Fruit fly (Drosophila melanogaster) whole organism, embryonic: ENCODE results near the gene Ppm1.
A peak's percentile ranks its signal among the peaks of the same experiment; 100 is the strongest.

ENCODE experiments used
- Asciz ChIP-seq: fragments of 200-800 bp; sonication (Bioruptor generic); optimal IDR thresholded peaks from 2 replicates; lab custom pipeline; 2017; ENCODE audit warnings: missing biosample characterization, mild to moderate bottlenecking, missing genetic modification characterization, missing genetic modification reagents
- Atf-2 ChIP-seq: fragments of 200-800 bp; sonication (Bioruptor generic); optimal IDR thresholded peaks from 2 replicates; lab custom pipeline; 2016; ENCODE audit warnings: missing biosample characterization, missing genetic modification characterization
- Atf3 ChIP-seq: fragments of 200-800 bp; sonication (Bioruptor generic); optimal IDR thresholded peaks from 3 replicates; lab custom pipeline; 2016; ENCODE audit warnings: missing biosample characterization, missing genetic modification characterization
- B-H1 ChIP-seq: fragments of 200-800 bp; sonication (Bioruptor generic); IDR thresholded peaks from 3 replicates; pipeline ENCODE4 v1.3.6; 2022; ENCODE audit warnings: missing biosample characterization, missing genetic modification characterization
- Bgb ChIP-seq: fragments of 200-800 bp; sonication (Bioruptor generic); IDR thresholded peaks from 2 replicates; pipeline ENCODE4 v1.3.6; 2022; ENCODE audit warnings: missing biosample characterization, missing genetic modification characterization; ENCODE audit not compliant: partially characterized antibody
- CG10209 ChIP-seq: fragments of 200-800 bp; sonication (Bioruptor generic); optimal IDR thresholded peaks from 3 replicates; lab custom pipeline; 2017; ENCODE audit warnings: missing biosample characterization, mild to moderate bottlenecking, missing genetic modification characterization, missing genetic modification reagents
- CG1602 ChIP-seq: fragments of 200-800 bp; sonication (Bioruptor generic); optimal IDR thresholded peaks from 3 replicates; lab custom pipeline; 2016; ENCODE audit warnings: missing biosample characterization, missing genetic modification characterization
- CG2875 ChIP-seq: fragments of 200-800 bp; sonication (Bioruptor generic); optimal IDR thresholded peaks from 2 replicates; lab custom pipeline; 2017; ENCODE audit warnings: missing biosample characterization, mild to moderate bottlenecking, missing genetic modification characterization, missing genetic modification reagents
- CG2889 ChIP-seq: fragments of 200-800 bp; sonication (Bioruptor generic); IDR thresholded peaks from 3 replicates; pipeline ENCODE4 v1.3.6; 2022; ENCODE audit warnings: missing biosample characterization, missing genetic modification characterization
- CG30431 ChIP-seq: fragments of 200-800 bp; sonication (Bioruptor generic); optimal IDR thresholded peaks from 2 replicates; lab custom pipeline; 2017; ENCODE audit warnings: missing biosample characterization, missing genetic modification characterization
- CG3407 ChIP-seq: fragments of 200-800 bp; sonication (Bioruptor generic); optimal IDR thresholded peaks from 2 replicates; lab custom pipeline; 2018; ENCODE audit warnings: missing biosample characterization, mild to moderate bottlenecking, missing genetic modification characterization
- CG5180 ChIP-seq: fragments of 200-800 bp; sonication (Bioruptor generic); optimal IDR thresholded peaks from 3 replicates; lab custom pipeline; 2017; ENCODE audit warnings: missing biosample characterization, missing genetic modification characterization, mild to moderate bottlenecking, moderate library complexity, missing genetic modification reagents
- CG6791 ChIP-seq: fragments of 200-800 bp; sonication (Bioruptor generic); IDR thresholded peaks from 3 replicates; pipeline ENCODE4 v1.3.6; 2022; ENCODE audit warnings: missing biosample characterization, missing genetic modification characterization; ENCODE audit not compliant: partially characterized antibody
- CG7963 ChIP-seq: fragments of 200-800 bp; sonication (Bioruptor generic); IDR thresholded peaks from 3 replicates; pipeline ENCODE4 v1.3.6; 2022; ENCODE audit warnings: missing biosample characterization, missing genetic modification characterization; ENCODE audit not compliant: partially characterized antibody
- CG7987 ChIP-seq: fragments of 200-800 bp; sonication (Bioruptor generic); optimal IDR thresholded peaks from 2 replicates; lab custom pipeline; 2018; ENCODE audit warnings: missing biosample characterization, mild to moderate bottlenecking, missing genetic modification characterization, moderate library complexity
- CG8388 ChIP-seq: fragments of 200-800 bp; sonication (Bioruptor generic); optimal IDR thresholded peaks from 2 replicates; lab custom pipeline; 2019; ENCODE audit warnings: missing biosample characterization, mild to moderate bottlenecking, missing genetic modification characterization, moderate library complexity
- CTCF ChIP-seq: fragments of 200-800 bp; sonication (Bioruptor generic); optimal IDR thresholded peaks from 2 replicates; lab custom pipeline; 2017; ENCODE audit warnings: missing biosample characterization, mild to moderate bottlenecking, missing genetic modification characterization, moderate library complexity
- CkIIα-i1 ChIP-seq: fragments of 200-800 bp; sonication (Bioruptor generic); IDR thresholded peaks from 2 replicates; pipeline ENCODE4 v1.3.6; 2022; ENCODE audit warnings: missing biosample characterization, missing genetic modification characterization
- D ChIP-seq, 2 experiments: fragments of 200-800 bp in 1 of 2; fragments of >200 bp in 1 of 2; sonication (Bioruptor generic) in 1 of 2; optimal IDR thresholded peaks; 2 replicates in 1 of 2; 3 replicates in 1 of 2; lab custom pipeline; 2017; ENCODE audit warnings: mild to moderate bottlenecking in 1 of 2, missing biosample characterization in 1 of 2, missing genetic modification characterization in 1 of 2, missing genetic modification reagents in 1 of 2
- Dip3 ChIP-seq: fragments of 200-800 bp; sonication (Bioruptor generic); optimal IDR thresholded peaks from 3 replicates; lab custom pipeline; 2016; ENCODE audit warnings: missing biosample characterization, missing genetic modification characterization
- Doc2 ChIP-seq: fragments of 200-800 bp; sonication (Bioruptor generic); IDR thresholded peaks from 2 replicates; pipeline ENCODE4 v1.3.6; 2022; ENCODE audit warnings: missing biosample characterization, missing genetic modification characterization
- Doc3 ChIP-seq: fragments of 200-800 bp; sonication (Bioruptor generic); IDR thresholded peaks from 3 replicates; pipeline ENCODE4 v1.3.6; 2022; ENCODE audit warnings: missing biosample characterization, missing genetic modification characterization; ENCODE audit not compliant: partially characterized antibody
- Fer3 ChIP-seq: fragments of 200-800 bp; sonication (Bioruptor generic); optimal IDR thresholded peaks from 2 replicates; lab custom pipeline; 2018; ENCODE audit warnings: missing biosample characterization, mild to moderate bottlenecking, missing genetic modification characterization, moderate library complexity
- GATAe ChIP-seq: fragments of 200-800 bp; sonication (Bioruptor generic); conservative IDR thresholded peaks from 2 replicates; pipeline ENCODE4 v1.3.6; 2022; ENCODE audit warnings: missing biosample characterization, missing genetic modification characterization
- Nf-YC ChIP-seq: fragments of 200-800 bp; optimal IDR thresholded peaks from 3 replicates; lab custom pipeline; 2019; ENCODE audit warnings: missing biosample characterization, mild to moderate bottlenecking, missing genetic modification characterization, moderate library complexity
- Oaz ChIP-seq: fragments of 200-800 bp; sonication (Bioruptor generic); IDR thresholded peaks from 2 replicates; pipeline ENCODE4 v1.3.6; 2022; ENCODE audit warnings: missing biosample characterization, missing genetic modification characterization
- Optix ChIP-seq: fragments of 200-800 bp; sonication (Bioruptor generic); IDR thresholded peaks from 3 replicates; pipeline ENCODE4 v1.3.6; 2022; ENCODE audit warnings: missing biosample characterization, missing genetic modification characterization
- Ravus ChIP-seq: fragments of 200-800 bp; sonication (Bioruptor generic); IDR thresholded peaks from 2 replicates; pipeline ENCODE4 v1.3.6; 2022; ENCODE audit warnings: missing biosample characterization, missing genetic modification characterization
- Sox102F ChIP-seq: fragments of 200-800 bp; sonication (Bioruptor generic); optimal IDR thresholded peaks from 2 replicates; lab custom pipeline; 2018; ENCODE audit warnings: missing biosample characterization, mild to moderate bottlenecking, missing genetic modification characterization, moderate library complexity
- Trl ChIP-seq, 3 experiments: fragments of >200 bp in 2 of 3; fragments of 200-800 bp in 1 of 3; sonication (Bioruptor generic) in 1 of 3; optimal IDR thresholded peaks; 2 replicates in 1 of 3; 3 replicates in 2 of 3; lab custom pipeline; 2016 to 2017; ENCODE audit warnings: missing biosample characterization in 1 of 3, missing genetic modification characterization in 1 of 3
- Vsx1 ChIP-seq: fragments of 200-800 bp; sonication (Bioruptor generic); optimal IDR thresholded peaks from 2 replicates; lab custom pipeline; 2017; ENCODE audit warnings: missing biosample characterization, mild to moderate bottlenecking, missing genetic modification characterization, missing genetic modification reagents
- bsh ChIP-seq, 2 experiments: fragments of 200-800 bp; sonication (Bioruptor generic); optimal IDR thresholded peaks; 2 replicates each; lab custom pipeline; 2017 to 2018; ENCODE audit warnings: mild to moderate bottlenecking in 2 of 2, missing biosample characterization in 2 of 2, missing genetic modification characterization in 2 of 2, moderate library complexity in 1 of 2
- danr ChIP-seq: fragments of 200-800 bp; sonication (Bioruptor generic); IDR thresholded peaks from 2 replicates; pipeline ENCODE4 v1.3.6; 2022; ENCODE audit warnings: missing biosample characterization, missing genetic modification characterization
- fru ChIP-seq: fragments of >200 bp; optimal IDR thresholded peaks from 2 replicates; lab custom pipeline; 2017
- gcm2 ChIP-seq: fragments of 200-800 bp; sonication (Bioruptor generic); optimal IDR thresholded peaks from 2 replicates; lab custom pipeline; 2016; ENCODE audit warnings: missing biosample characterization, missing genetic modification characterization
- lab ChIP-seq: fragments of 200-800 bp; sonication (Bioruptor generic); optimal IDR thresholded peaks from 3 replicates; lab custom pipeline; 2017; ENCODE audit warnings: missing biosample characterization, missing genetic modification characterization, mild to moderate bottlenecking, moderate library complexity, missing genetic modification reagents
- luna ChIP-seq: fragments of 200-800 bp; sonication (Bioruptor generic); optimal IDR thresholded peaks from 2 replicates; lab custom pipeline; 2016; ENCODE audit warnings: missing biosample characterization, missing genetic modification characterization
- nau ChIP-seq: fragments of 200-800 bp; sonication (Bioruptor generic); optimal IDR thresholded peaks from 3 replicates; lab custom pipeline; 2017; ENCODE audit warnings: missing biosample characterization, mild to moderate bottlenecking, missing genetic modification characterization, missing genetic modification reagents
- pho ChIP-seq: fragments of 200-800 bp; sonication (Bioruptor generic); optimal IDR thresholded peaks from 2 replicates; lab custom pipeline; 2016; ENCODE audit warnings: missing biosample characterization, missing genetic modification characterization
- pnt ChIP-seq: fragments of 200-800 bp; sonication (Bioruptor generic); optimal IDR thresholded peaks from 3 replicates; lab custom pipeline; 2016; ENCODE audit warnings: missing biosample characterization, missing genetic modification characterization
- sd ChIP-seq: fragments of 200-800 bp; sonication (Bioruptor generic); optimal IDR thresholded peaks from 3 replicates; lab custom pipeline; 2018; ENCODE audit warnings: missing biosample characterization, mild to moderate bottlenecking, missing genetic modification characterization, moderate library complexity
- sisA ChIP-seq: fragments of 200-800 bp; sonication (Bioruptor generic); IDR thresholded peaks from 2 replicates; pipeline ENCODE4 v1.3.6; 2022; ENCODE audit warnings: missing biosample characterization, missing genetic modification characterization
- slbo ChIP-seq: fragments of 200-800 bp; sonication (Bioruptor generic); IDR thresholded peaks from 2 replicates; pipeline ENCODE4 v1.3.6; 2022; ENCODE audit warnings: missing biosample characterization, missing genetic modification characterization
- ttk ChIP-seq: fragments of 200-800 bp; sonication (Bioruptor generic); IDR thresholded peaks from 2 replicates; pipeline ENCODE4 v2.1.2; 2022; ENCODE audit warnings: missing biosample characterization, missing genetic modification characterization
- vvl ChIP-seq: fragments of 200-800 bp; sonication (Bioruptor generic); IDR thresholded peaks from 2 replicates; pipeline ENCODE4 v1.3.6; 2022; ENCODE audit warnings: missing biosample characterization, missing genetic modification characterization
- wek ChIP-seq: fragments of 200-800 bp; sonication (Bioruptor generic); optimal IDR thresholded peaks from 3 replicates; lab custom pipeline; 2018; ENCODE audit warnings: missing biosample characterization, mild to moderate bottlenecking, missing genetic modification characterization, moderate library complexity
- wor ChIP-seq: fragments of 200-800 bp; sonication (Bioruptor generic); IDR thresholded peaks from 2 replicates; pipeline ENCODE4 v1.3.6; 2022; ENCODE audit warnings: missing biosample characterization, missing genetic modification characterization
- zen ChIP-seq: fragments of 200-800 bp; sonication (Bioruptor generic); optimal IDR thresholded peaks from 3 replicates; lab custom pipeline; 2018; ENCODE audit warnings: missing biosample characterization, mild to moderate bottlenecking, missing genetic modification characterization, moderate library complexity
- zen2 ChIP-seq: fragments of 200-800 bp; sonication (Bioruptor generic); IDR thresholded peaks from 3 replicates; pipeline ENCODE4 v1.3.6; 2022; ENCODE audit warnings: missing biosample characterization, missing genetic modification characterization; ENCODE audit not compliant: partially characterized antibody

The Ppm1 gene

DNA sequence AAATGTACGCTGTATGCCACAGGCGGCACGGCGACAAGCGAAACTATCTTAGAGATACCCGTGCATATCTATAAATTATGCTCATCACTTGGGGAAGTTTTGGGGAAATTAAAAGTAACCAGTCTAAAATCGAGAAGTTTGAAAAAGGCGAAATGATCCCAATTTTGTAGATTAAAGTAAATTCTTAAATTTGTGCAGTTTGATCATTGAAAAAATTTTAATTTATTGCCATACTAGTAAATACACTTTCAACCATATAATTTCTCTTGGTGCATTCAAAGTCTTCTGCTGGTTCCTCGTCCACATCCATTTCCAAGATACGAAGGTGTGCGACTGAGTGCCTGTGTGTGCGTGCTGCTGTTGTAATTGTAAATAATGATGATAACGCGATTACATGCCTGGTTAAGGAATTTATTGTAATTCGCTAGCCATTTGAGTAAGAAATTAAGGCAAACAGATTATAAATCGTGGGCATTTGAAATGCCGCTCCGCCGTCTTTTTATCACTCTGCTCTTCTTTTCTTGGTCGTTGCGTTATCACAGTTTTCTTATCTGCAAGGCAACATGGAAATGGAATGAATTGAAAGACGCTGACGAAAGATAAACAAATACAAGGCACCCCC, 34.4 kb downstream of the Ppm1 start (continued):
- TF ChIP-seq CG30431 (GFP tag; lab: Kevin White, UChicago) (peak; percentile 73), wor (GFP tag; lab: Robert Waterston, UW) (peak; percentile 85), Optix (GFP tag; lab: Robert Waterston, UW) (0 out of 3 replicates have a peak, but pooled peaks have one; percentile 48), pnt (GFP tag; lab: Kevin White, UChicago) (peak; percentile 89), Ravus (GFP tag; lab: Robert Waterston, UW) (no peak), D (optimal IDR thresholded peaks at IDR 0.05; lab: Kevin White, UChicago) (no peak), D (GFP tag; optimal IDR thresholded peaks at IDR 0.05; lab: Kevin White, UChicago) (peak; percentile 82), CG8388 (GFP tag; lab: Kevin White, UChicago) (peak; percentile 90), Bgb (GFP tag; lab: Robert Waterston, UW) (no peak), Doc2 (no peak), CG3407 (peak; percentile 83), Dip3 (peak; percentile 46), CG7987 (GFP tag; lab: Kevin White, UChicago) (peak; percentile 47), sd (peak; percentile 71), Atf3 (GFP tag; lab: Kevin White, UChicago) (peak; percentile 68), CG1602 (GFP tag; lab: Kevin White, UChicago) (peak; percentile 88), CTCF (GFP tag; lab: Kevin White, UChicago) (peak; percentile 44), bsh (GFP tag; optimal IDR thresholded peaks at IDR 0.05; lab: Kevin White, UChicago) (peak; percentile 40 to 93), CkIIα-i1 (GFP tag; lab: Robert Waterston, UW) (peak; percentile 48; the same call in 1 of the 2 replicates), danr (GFP tag; lab: Robert Waterston, UW) (peak; percentile 48; the same call in 1 of the 2 replicates), Asciz (GFP tag; lab: Kevin White, UChicago) (peak; percentile 89), Trl (optimal IDR thresholded peaks at IDR 0.05; lab: Kevin White, UChicago) (no peak), Trl (GFP tag; optimal IDR thresholded peaks at IDR 0.05; lab: Kevin White, UChicago) (peak; percentile 82), Nf-YC (tag; lab: Kevin White, UChicago) (peak; percentile 13), nau (GFP tag; lab: Kevin White, UChicago) (peak; percentile 84), zen2 (GFP tag; lab: Robert Waterston, UW) (no peak), Doc3 (GFP tag; lab: Robert Waterston, UW) (no peak), ttk (peak; percentile 92), zen (tag; lab: Kevin White, UChicago) (peak; percentile 82), B-H1 (GFP tag; lab: Robert Waterston, UW) (peak; percentile 90), CG10209 (GFP tag; lab: Kevin White, UChicago) (peak; percentile 83), Vsx1 (GFP tag; lab: Kevin White, UChicago) (peak; percentile 74), gcm2 (peak; percentile 50), fru (lab: Kevin White, UChicago) (no peak), Atf-2 (GFP tag; lab: Kevin White, UChicago) (peak; percentile 81), pho (GFP tag; lab: Kevin White, UChicago) (peak; percentile 69), lab (peak; percentile 87), wek (GFP tag; lab: Kevin White, UChicago) (peak; percentile 26), CG2875 (GFP tag; lab: Kevin White, UChicago) (peak; percentile 66), vvl (peak; percentile 92), sisA (GFP tag; lab: Robert Waterston, UW) (peak; percentile 82), luna (GFP tag; lab: Kevin White, UChicago) (no peak), slbo (GFP tag; lab: Robert Waterston, UW) (peak; percentile 81), CG5180 (GFP tag; lab: Kevin White, UChicago) (peak; percentile 62), CG7963 (no peak), Sox102F (GFP tag; lab: Kevin White, UChicago) (peak; percentile 93), CG6791 (GFP tag; lab: Robert Waterston, UW) (no peak), Oaz (peak; percentile 78), CG2889 (GFP tag; lab: Robert Waterston, UW) (peak; percentile 75; the same call in 2 of the 3 replicates), Fer3 (peak; percentile 86), GATAe (GFP tag; lab: Robert Waterston, UW) (peak; percentile 75)
